Fruit fly (Drosophila melanogaster) whole organism, embryonic: ENCODE data around the gene CG46522.
"Not testable (repeated sequence)": the region's sequence is repeated elsewhere in the genome, so short reads cannot be mapped to it uniquely, and the experiment has no call there.

Source experiments
- B-H1 ChIP-seq: fragments of 200-800 bp; sonication (Bioruptor generic); IDR thresholded peaks from 3 replicates; pipeline ENCODE4 v1.3.6; 2022; ENCODE audit warnings: missing biosample characterization, missing genetic modification characterization
- CG42726 ChIP-seq: fragments of 200-800 bp; sonication (Bioruptor generic); IDR thresholded peaks from 2 replicates; pipeline ENCODE4 v1.3.6; 2022; ENCODE audit warnings: missing biosample characterization, missing genetic modification characterization; ENCODE audit not compliant: partially characterized antibody
- CG6765 ChIP-seq: fragments of 200-800 bp; sonication (Bioruptor generic); optimal IDR thresholded peaks from 3 replicates; lab custom pipeline; 2017; ENCODE audit warnings: missing biosample characterization, mild to moderate bottlenecking, missing genetic modification characterization
- Eip74EF ChIP-seq, 2 experiments: fragments of 200-800 bp in 1 of 2; fragments of >200 bp in 1 of 2; sonication (Bioruptor generic) in 1 of 2; optimal IDR thresholded peaks; 2 replicates each; lab custom pipeline; 2017 to 2019; ENCODE audit warnings: missing biosample characterization in 2 of 2, missing genetic modification characterization in 2 of 2, mild to moderate bottlenecking in 1 of 2, moderate library complexity in 1 of 2
- eyg ChIP-seq: fragments of 200-800 bp; sonication (Bioruptor generic); optimal IDR thresholded peaks from 3 replicates; lab custom pipeline; 2016; ENCODE audit warnings: missing biosample characterization, missing genetic modification characterization
- org-1 ChIP-seq: fragments of 200-800 bp; sonication (Bioruptor generic); optimal IDR thresholded peaks from 2 replicates; lab custom pipeline; 2017; ENCODE audit warnings: missing biosample characterization, missing genetic modification characterization

- not testable (repeated sequence) for TF ChIP-seq org-1 (GFP tag; lab: Kevin White, UChicago); eyg; CG42726 (GFP tag; lab: Robert Waterston, UW); B-H1 (GFP tag; lab: Robert Waterston, UW); Eip74EF (GFP tag; optimal IDR thresholded peaks at IDR 0.05; lab: Kevin White, UChicago); CG6765
These were observed 34.4 kb upstream of the CG46522 start, which contains the start of gene CG46516 for dm6 chrX:22212028-22212427.
